Worm (Caenorhabditis elegans) whole organism, L3 larva: ENCODE data around the gene sec-61.G.

Source experiments
- R02D3.7 ChIP-seq: fragments of 150-350 bp; optimal IDR thresholded peaks from 2 replicates; lab custom pipeline; 2014; ENCODE audit warnings: missing biosample characterization, missing genetic modification characterization
- ZK546.5 ChIP-seq: sonication (generic microtip); optimal IDR thresholded peaks from 2 replicates; lab custom pipeline; 2017; ENCODE audit warnings: missing biosample characterization, missing genetic modification characterization
- ama-1 ChIP-seq: fragments of 150-350 bp; optimal IDR thresholded peaks from 2 replicates; lab custom pipeline; 2018
- ceh-16 ChIP-seq: sonication (generic microtip); optimal IDR thresholded peaks from 2 replicates; lab custom pipeline; 2017; ENCODE audit warnings: missing biosample characterization, missing genetic modification characterization
- ceh-28 ChIP-seq: fragments of 150-350 bp; optimal IDR thresholded peaks from 2 replicates; lab custom pipeline; 2014; ENCODE audit warnings: missing biosample characterization, missing genetic modification reagents, missing genetic modification characterization
- ceh-82 ChIP-seq: fragments of 150-350 bp; optimal IDR thresholded peaks from 2 replicates; lab custom pipeline; 2014; ENCODE audit warnings: missing biosample characterization, missing genetic modification characterization
- ceh-9 ChIP-seq: sonication (generic microtip); optimal IDR thresholded peaks from 2 replicates; lab custom pipeline; 2018; ENCODE audit warnings: missing biosample characterization, missing genetic modification characterization
- daf-12 ChIP-seq: fragments of 150-350 bp; optimal IDR thresholded peaks from 2 replicates; lab custom pipeline; 2014; ENCODE audit warnings: missing biosample characterization, missing genetic modification reagents, missing genetic modification characterization
- egl-27 ChIP-seq: sonication (generic microtip); optimal IDR thresholded peaks from 4 replicates; lab custom pipeline; 2017; ENCODE audit warnings: missing biosample characterization, missing genetic modification reagents, missing genetic modification characterization
- egl-5 ChIP-seq: fragments of 150-350 bp; optimal IDR thresholded peaks from 2 replicates; lab custom pipeline; 2017; ENCODE audit warnings: missing biosample characterization, missing genetic modification reagents, missing genetic modification characterization, inconsistent platforms
- elt-1 ChIP-seq: fragments of 150-350 bp; optimal IDR thresholded peaks from 2 replicates; lab custom pipeline; 2014; ENCODE audit warnings: missing biosample characterization, missing genetic modification characterization
- elt-2 ChIP-seq: sonication (generic microtip); optimal IDR thresholded peaks from 2 replicates; lab custom pipeline; 2016; ENCODE audit warnings: missing genetic modification reagents, mild to moderate bottlenecking, missing genetic modification characterization, missing compliant biosample characterization
- elt-3 ChIP-seq, 3 experiments: fragments of 150-350 bp in 1 of 3; sonication (generic microtip) in 2 of 3; optimal IDR thresholded peaks; 2 replicates in 2 of 3; 4 replicates in 1 of 3; lab custom pipeline; 2014 to 2017; ENCODE audit warnings: missing biosample characterization in 3 of 3, missing genetic modification characterization in 3 of 3
- eor-1 ChIP-seq, 2 experiments: fragments of 150-350 bp; optimal IDR thresholded peaks; 2 replicates each; lab custom pipeline; 2014 to 2018; ENCODE audit warnings: missing biosample characterization in 2 of 2, missing genetic modification characterization in 2 of 2
- fkh-10 ChIP-seq: sonication (generic microtip); optimal IDR thresholded peaks from 2 replicates; lab custom pipeline; 2017; ENCODE audit warnings: missing biosample characterization, missing genetic modification reagents, missing genetic modification characterization
- fkh-2 ChIP-seq: fragments of 150-350 bp; optimal IDR thresholded peaks from 2 replicates; lab custom pipeline; 2014; ENCODE audit warnings: missing biosample characterization, missing genetic modification reagents, missing genetic modification characterization
- fos-1 ChIP-seq: fragments of 150-350 bp; optimal IDR thresholded peaks from 2 replicates; lab custom pipeline; 2014; ENCODE audit warnings: missing biosample characterization, missing genetic modification characterization
- jun-1 ChIP-seq: fragments of 150-350 bp; optimal IDR thresholded peaks from 2 replicates; lab custom pipeline; 2014; ENCODE audit warnings: missing biosample characterization, missing genetic modification reagents, missing genetic modification characterization
- lin-15B ChIP-seq: fragments of 150-350 bp; optimal IDR thresholded peaks from 2 replicates; lab custom pipeline; 2014; ENCODE audit warnings: missing biosample characterization, missing genetic modification characterization
- lin-39 ChIP-seq: fragments of 150-350 bp; optimal IDR thresholded peaks from 2 replicates; lab custom pipeline; 2018; ENCODE audit warnings: missing biosample characterization, missing genetic modification reagents, missing genetic modification characterization
- lsy-12 ChIP-seq: sonication (generic microtip); optimal IDR thresholded peaks from 2 replicates; lab custom pipeline; 2016; ENCODE audit warnings: mild to moderate bottlenecking, missing genetic modification characterization, missing compliant biosample characterization
- mdl-1 ChIP-seq: fragments of 150-350 bp; optimal IDR thresholded peaks from 2 replicates; lab custom pipeline; 2014; ENCODE audit warnings: missing biosample characterization, missing genetic modification characterization
- mml-1 ChIP-seq: fragments of 150-350 bp; sonication (generic microtip); optimal IDR thresholded peaks from 3 replicates; lab custom pipeline; 2014; ENCODE audit warnings: missing biosample characterization, missing genetic modification characterization
- nfya-1 ChIP-seq: sonication (generic microtip); optimal IDR thresholded peaks from 2 replicates; lab custom pipeline; 2017; ENCODE audit warnings: missing genetic modification characterization, mild to moderate bottlenecking, missing compliant biosample characterization, antibody characterized with exemption, moderate library complexity; ENCODE audit not compliant: insufficient read depth
- nhr-11 ChIP-seq: fragments of 150-350 bp; optimal IDR thresholded peaks from 2 replicates; lab custom pipeline; 2014; ENCODE audit warnings: missing biosample characterization, missing genetic modification characterization
- nhr-12 ChIP-seq: fragments of 150-350 bp; optimal IDR thresholded peaks from 2 replicates; lab custom pipeline; 2014; ENCODE audit warnings: missing biosample characterization, missing genetic modification characterization
- nhr-23 ChIP-seq: fragments of 150-350 bp; optimal IDR thresholded peaks from 2 replicates; lab custom pipeline; 2014; ENCODE audit warnings: missing biosample characterization, missing genetic modification reagents, missing genetic modification characterization
- nhr-237 ChIP-seq: fragments of 150-350 bp; optimal IDR thresholded peaks from 2 replicates; lab custom pipeline; 2014; ENCODE audit warnings: missing biosample characterization, missing genetic modification characterization
- nhr-25 ChIP-seq: sonication (generic microtip); optimal IDR thresholded peaks from 2 replicates; lab custom pipeline; 2017; ENCODE audit warnings: missing biosample characterization, missing genetic modification characterization
- nhr-28 ChIP-seq: fragments of 150-350 bp; optimal IDR thresholded peaks from 2 replicates; lab custom pipeline; 2014; ENCODE audit warnings: missing biosample characterization, missing genetic modification characterization
- nhr-43 ChIP-seq: sonication (generic microtip); optimal IDR thresholded peaks from 2 replicates; lab custom pipeline; 2016; ENCODE audit warnings: mild to moderate bottlenecking, missing genetic modification characterization, missing compliant biosample characterization; ENCODE audit not compliant: poor library complexity, severe bottlenecking
- nhr-77 ChIP-seq: fragments of 150-350 bp; optimal IDR thresholded peaks from 2 replicates; lab custom pipeline; 2014; ENCODE audit warnings: missing biosample characterization, missing genetic modification characterization
- pha-4 ChIP-seq: fragments of 150-350 bp; optimal IDR thresholded peaks from 2 replicates; lab custom pipeline; 2014; ENCODE audit warnings: missing biosample characterization, missing genetic modification reagents, missing genetic modification characterization
- pqm-1 ChIP-seq: fragments of 150-350 bp; optimal IDR thresholded peaks from 2 replicates; lab custom pipeline; 2017; ENCODE audit warnings: missing biosample characterization, missing genetic modification characterization, inconsistent platforms
- sea-2 ChIP-seq: fragments of 150-350 bp; sonication (generic microtip); optimal IDR thresholded peaks from 4 replicates; lab custom pipeline; 2014; ENCODE audit warnings: missing biosample characterization, missing genetic modification reagents, missing genetic modification characterization
- skn-1 ChIP-seq: fragments of 150-350 bp; optimal IDR thresholded peaks from 2 replicates; lab custom pipeline; 2014; ENCODE audit warnings: missing biosample characterization, missing genetic modification characterization
- snpc-4 ChIP-seq: fragments of 150-350 bp; optimal IDR thresholded peaks from 2 replicates; lab custom pipeline; 2014; ENCODE audit warnings: missing biosample characterization, missing genetic modification characterization
- tbx-2 ChIP-seq: sonication (generic microtip); optimal IDR thresholded peaks from 2 replicates; lab custom pipeline; 2016; ENCODE audit warnings: mild to moderate bottlenecking, missing genetic modification characterization, missing compliant biosample characterization
- unc-39 ChIP-seq: sonication (generic microtip); optimal IDR thresholded peaks from 4 replicates; lab custom pipeline; 2017; ENCODE audit warnings: missing biosample characterization, missing genetic modification characterization
- unc-62 ChIP-seq: fragments of 150-350 bp; sonication (generic microtip); optimal IDR thresholded peaks from 4 replicates; lab custom pipeline; 2014; ENCODE audit warnings: missing biosample characterization, missing genetic modification reagents, missing genetic modification characterization
- zag-1 ChIP-seq: fragments of 150-350 bp; optimal IDR thresholded peaks from 2 replicates; lab custom pipeline; 2014; ENCODE audit warnings: missing biosample characterization, missing genetic modification characterization
- ztf-11 ChIP-seq: fragments of 150-350 bp; optimal IDR thresholded peaks from 2 replicates; lab custom pipeline; 2014; ENCODE audit warnings: missing biosample characterization, missing genetic modification characterization
- ztf-4 ChIP-seq: fragments of 150-350 bp; optimal IDR thresholded peaks from 2 replicates; lab custom pipeline; 2014; ENCODE audit warnings: missing biosample characterization, missing genetic modification characterization

The sec-61.G gene

DNA sequence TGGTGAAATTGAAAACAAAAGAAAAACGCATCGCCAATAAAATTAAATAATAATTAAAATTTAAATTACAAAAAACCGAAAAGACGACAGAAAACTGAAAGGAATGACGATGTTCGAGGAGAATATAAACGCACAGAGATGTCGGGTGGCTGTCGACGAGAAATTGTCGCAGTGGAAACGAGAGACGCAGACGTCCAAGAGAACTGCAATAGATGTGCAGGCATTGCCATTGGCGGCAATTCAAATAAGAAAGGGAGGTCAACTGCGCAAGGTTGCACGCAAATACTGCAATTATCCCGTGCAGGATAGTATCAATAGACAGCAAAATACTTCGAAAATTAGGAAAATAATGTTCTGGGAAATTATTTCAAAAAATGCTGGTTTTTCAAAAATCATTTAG lies 229 bp upstream of the sec-61.G start (continued):
- TF ChIP-seq nhr-23: peak; percentile 100
- TF ChIP-seq lin-15B (tag; lab: Kevin White, UChicago): peak; percentile 99
- TF ChIP-seq zag-1 (tag; lab: Kevin White, UChicago): peak; percentile 89
- TF ChIP-seq ztf-11 (tag; lab: Kevin White, UChicago): no peak
- TF ChIP-seq ceh-9 (tag; lab: Kevin White, UChicago): peak; percentile 11
- TF ChIP-seq elt-3 (tag; optimal IDR thresholded peaks at IDR 0.05; lab: Kevin White, UChicago): peak; percentile 67 to 96 (median 72)
- TF ChIP-seq nhr-11: peak; percentile 96
- peak; percentile 97 for TF ChIP-seq jun-1
- no peak for TF ChIP-seq nhr-12 (tag; lab: Kevin White, UChicago)
- peak; percentile 91 for TF ChIP-seq ama-1 (lab: Kevin White, UChicago)
- peak; percentile 95 for TF ChIP-seq nhr-77
- TF ChIP-seq R02D3.7: peak; percentile 94

ce11 chrV:10896706-10897105 lies 237 bp downstream of the sec-61.G start:
- TF ChIP-seq jun-1 (no peak), mdl-1 (tag; lab: Kevin White, UChicago) (no peak), mml-1 (tag; lab: Kevin White, UChicago) (no peak), eor-1 (tag; optimal IDR thresholded peaks at IDR 0.05; lab: Kevin White, UChicago) (no peak), R02D3.7 (no peak), ceh-9 (tag; lab: Kevin White, UChicago) (no peak), egl-5 (tag; lab: Kevin White, UChicago) (no peak), ztf-4 (no peak), nhr-43 (no peak), fkh-2 (tag; lab: Kevin White, UChicago) (no peak), skn-1 (tag; lab: Kevin White, UChicago) (no peak), nhr-25 (tag; lab: Kevin White, UChicago) (no peak), ZK546.5 (tag; lab: Kevin White, UChicago) (no peak), ceh-82 (tag; lab: Kevin White, UChicago) (no peak), pha-4 (tag; lab: Kevin White, UChicago) (no peak)

DNA sequence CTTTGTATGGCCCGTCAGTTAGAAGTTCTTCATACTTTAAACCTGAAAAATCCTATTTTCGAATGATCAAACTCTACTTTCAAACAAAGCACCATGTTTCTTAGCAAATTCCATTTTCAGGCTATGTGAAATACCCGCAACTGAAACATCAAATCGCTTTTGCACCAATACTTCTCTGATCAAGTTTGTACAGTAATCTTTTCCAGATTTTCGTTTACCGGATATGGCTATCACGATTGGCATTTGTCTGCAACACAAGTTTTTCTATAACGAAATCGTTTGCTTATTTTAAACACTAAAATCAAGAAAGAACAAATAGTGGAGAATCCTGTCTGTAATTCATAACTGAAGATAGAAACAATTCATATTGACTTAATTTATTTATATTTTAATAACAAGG lies 648 bp downstream of the sec-61.G start, which contains the start of gene F32D8.13:
TSS of gene F32D8.13 (minus strand) at position 249 of the 400 bp plus-strand sequence.
- TF ChIP-seq nhr-12 (tag; lab: Kevin White, UChicago): no peak
- TF ChIP-seq egl-5 (tag; lab: Kevin White, UChicago): no peak
- TF ChIP-seq fos-1: no peak
- TF ChIP-seq nhr-43: peak; percentile 5
- TF ChIP-seq nhr-23: peak; percentile 18
- no peak for TF ChIP-seq ZK546.5 (tag; lab: Kevin White, UChicago)
- no peak for TF ChIP-seq lin-39 (tag; lab: Kevin White, UChicago)
- TF ChIP-seq ama-1 (lab: Kevin White, UChicago): no peak
- no peak for TF ChIP-seq lsy-12 (tag; lab: Kevin White, UChicago)
- TF ChIP-seq daf-12 (tag; lab: Kevin White, UChicago): no peak
- no peak for TF ChIP-seq elt-1 (tag; lab: Kevin White, UChicago)

DNA sequence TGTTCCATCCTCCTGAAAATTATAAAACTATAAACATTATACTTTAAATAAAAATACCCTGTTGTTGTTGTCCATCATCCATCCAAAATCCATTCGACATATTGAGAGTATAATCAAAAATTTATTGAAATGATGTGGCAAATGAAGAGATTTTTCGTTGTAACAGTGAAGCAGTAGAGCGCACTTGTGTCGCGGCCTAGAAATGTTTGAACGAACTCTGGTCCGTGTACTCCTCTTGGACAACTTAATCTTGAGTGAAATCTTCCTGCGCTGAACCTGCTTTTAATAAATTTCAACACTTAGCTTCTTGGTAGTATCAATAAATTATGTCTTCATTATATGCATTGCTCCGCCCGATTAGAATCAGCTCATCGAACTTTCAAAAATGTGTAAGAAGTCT lies 2.3 kb downstream of the sec-61.G start, which contains the start of the genes F32D8.14 and F32D8.5:
TSS of gene F32D8.14 (minus strand) at position 188 of the 400 bp plus-strand sequence.
TSS of gene F32D8.5 (plus strand) at position 200 of the 400 bp plus-strand sequence.
- no peak for TF ChIP-seq daf-12 (tag; lab: Kevin White, UChicago)
- no peak for TF ChIP-seq jun-1
- peak; percentile 51 for TF ChIP-seq ceh-28 (tag; lab: Kevin White, UChicago)
- no peak for TF ChIP-seq nhr-77
- no peak for TF ChIP-seq mml-1 (tag; lab: Kevin White, UChicago)
- no peak for TF ChIP-seq tbx-2
- no peak for TF ChIP-seq unc-39 (tag; lab: Kevin White, UChicago)
- TF ChIP-seq egl-27: no peak
- no peak for TF ChIP-seq eor-1 (tag; optimal IDR thresholded peaks at IDR 0.05; lab: Kevin White, UChicago)
- TF ChIP-seq nhr-25 (tag; lab: Kevin White, UChicago): peak; percentile 88
- no peak for TF ChIP-seq unc-62 (GFP tag; lab: Kevin White, UChicago)
- TF ChIP-seq mdl-1 (tag; lab: Kevin White, UChicago): no peak
- peak; percentile 41 for TF ChIP-seq R02D3.7
- peak; percentile 90 for TF ChIP-seq lin-39 (tag; lab: Kevin White, UChicago)
- TF ChIP-seq snpc-4: peak; percentile 88
- peak; percentile 19 for TF ChIP-seq ama-1 (lab: Kevin White, UChicago)
- TF ChIP-seq egl-5 (tag; lab: Kevin White, UChicago): peak; percentile 79
- TF ChIP-seq nhr-237 (tag; lab: Kevin White, UChicago): no peak
- no peak for TF ChIP-seq sea-2 (GFP tag; lab: Kevin White, UChicago)
- TF ChIP-seq lin-15B (tag; lab: Kevin White, UChicago): peak; percentile 92
- TF ChIP-seq elt-1 (tag; lab: Kevin White, UChicago): peak; percentile 65
- peak; percentile 81 for TF ChIP-seq pha-4 (tag; lab: Kevin White, UChicago)
- TF ChIP-seq nhr-28 (tag; lab: Kevin White, UChicago): no peak
- TF ChIP-seq nfya-1 (tag; lab: Kevin White, UChicago): peak; percentile 81
- TF ChIP-seq nhr-23: peak; percentile 91
- TF ChIP-seq elt-3 (tag; optimal IDR thresholded peaks at IDR 0.05; lab: Kevin White, UChicago): no peak
- peak; percentile 40 for TF ChIP-seq pqm-1 (tag; lab: Kevin White, UChicago)
- TF ChIP-seq skn-1 (tag; lab: Kevin White, UChicago): peak; percentile 50
- TF ChIP-seq ztf-11 (tag; lab: Kevin White, UChicago): no peak
- no peak for TF ChIP-seq fos-1
- no peak for TF ChIP-seq ceh-16 (tag; lab: Kevin White, UChicago)
- no peak for TF ChIP-seq fkh-10 (GFP tag; lab: Kevin White, UChicago)
- no peak for TF ChIP-seq ceh-9 (tag; lab: Kevin White, UChicago)
- peak; percentile 42 for TF ChIP-seq elt-2 (tag; lab: Kevin White, UChicago)
- peak; percentile 5 for TF ChIP-seq ceh-82 (tag; lab: Kevin White, UChicago)
- TF ChIP-seq ZK546.5 (tag; lab: Kevin White, UChicago): peak; percentile 42
- peak; percentile 53 for TF ChIP-seq ztf-4
